Fruit fly (Drosophila melanogaster): ENCODE results near the gene SdicC.

- TF ChIP-seq psq (optimal IDR thresholded peaks at IDR 0.05) (no peak), EcR (GFP tag; optimal IDR thresholded peaks at IDR 0.05) (no peak), pan (optimal IDR thresholded peaks at IDR 0.05) (no peak)
Measured at dm6 chrX:20240518-20241186, 23.6 kb upstream of the SdicC start.
